Fruit fly (Drosophila melanogaster) whole organism, prepupa: Measurements from ENCODE around the gene CG7115.
A peak's percentile ranks its signal among the peaks of the same experiment; 100 is the strongest.

ENCODE experiments used
- Blimp-1 ChIP-seq: fragments of 200-800 bp; sonication (Bioruptor generic); optimal IDR thresholded peaks from 3 replicates; lab custom pipeline; 2017; ENCODE audit warnings: missing biosample characterization, missing genetic modification characterization, mild to moderate bottlenecking, moderate library complexity, missing genetic modification reagents
- CG10631 ChIP-seq: fragments of 200-800 bp; sonication (Bioruptor generic); optimal IDR thresholded peaks from 2 replicates; lab custom pipeline; 2016; ENCODE audit warnings: missing biosample characterization, missing genetic modification characterization
- CG10669 ChIP-seq: fragments of 200-800 bp; sonication (Bioruptor generic); optimal IDR thresholded peaks from 3 replicates; lab custom pipeline; 2018; ENCODE audit warnings: missing biosample characterization, mild to moderate bottlenecking, missing genetic modification characterization, moderate library complexity
- CG11294 ChIP-seq: fragments of 200-800 bp; sonication (Bioruptor generic); IDR thresholded peaks from 2 replicates; pipeline ENCODE4 v1.3.6; 2022; ENCODE audit warnings: missing biosample characterization, missing genetic modification characterization
- CG11902 ChIP-seq: fragments of 200-800 bp; sonication (Bioruptor generic); optimal IDR thresholded peaks from 3 replicates; lab custom pipeline; 2016; ENCODE audit warnings: missing biosample characterization, missing genetic modification characterization
- CG1621 ChIP-seq: fragments of 200-800 bp; sonication (Bioruptor generic); optimal IDR thresholded peaks from 3 replicates; lab custom pipeline; 2018; ENCODE audit warnings: missing biosample characterization, mild to moderate bottlenecking, missing genetic modification characterization
- CG3032 ChIP-seq: fragments of 200-800 bp; optimal IDR thresholded peaks from 2 replicates; lab custom pipeline; 2019; ENCODE audit warnings: missing biosample characterization, mild to moderate bottlenecking, missing genetic modification characterization, moderate library complexity
- CG31627 ChIP-seq: fragments of 200-800 bp; sonication (Bioruptor generic); optimal IDR thresholded peaks from 3 replicates; lab custom pipeline; 2016; ENCODE audit warnings: missing biosample characterization, missing genetic modification characterization
- CG32006 ChIP-seq: fragments of 200-800 bp; sonication (Bioruptor generic); optimal IDR thresholded peaks from 3 replicates; lab custom pipeline; 2017; ENCODE audit warnings: missing biosample characterization, mild to moderate bottlenecking, missing genetic modification characterization
- CG34406 ChIP-seq: fragments of 200-800 bp; sonication (Bioruptor generic); optimal IDR thresholded peaks from 3 replicates; lab custom pipeline; 2016; ENCODE audit warnings: missing biosample characterization, missing genetic modification characterization
- CG3919 ChIP-seq: fragments of 200-800 bp; sonication (Bioruptor generic); optimal IDR thresholded peaks from 3 replicates; lab custom pipeline; 2016; ENCODE audit warnings: missing biosample characterization, missing genetic modification characterization
- CG6163 ChIP-seq: fragments of 200-800 bp; sonication (Bioruptor generic); IDR thresholded peaks from 3 replicates; pipeline ENCODE4 v1.3.6; 2022; ENCODE audit warnings: missing biosample characterization, missing genetic modification characterization
- CG6276 ChIP-seq: fragments of 200-800 bp; sonication (Bioruptor generic); optimal IDR thresholded peaks from 2 replicates; lab custom pipeline; 2017; ENCODE audit warnings: missing biosample characterization, mild to moderate bottlenecking, missing genetic modification characterization
- CG6792 ChIP-seq: fragments of 200-800 bp; sonication (Bioruptor generic); optimal IDR thresholded peaks from 3 replicates; lab custom pipeline; 2016; ENCODE audit warnings: missing biosample characterization, missing genetic modification characterization
- CG6808 ChIP-seq: fragments of 200-800 bp; sonication (Bioruptor generic); optimal IDR thresholded peaks from 3 replicates; lab custom pipeline; 2017; ENCODE audit warnings: missing biosample characterization, missing genetic modification characterization, mild to moderate bottlenecking, moderate library complexity, missing genetic modification reagents
- CG6854 ChIP-seq: fragments of 200-800 bp; sonication (Bioruptor generic); optimal IDR thresholded peaks from 2 replicates; lab custom pipeline; 2017; ENCODE audit warnings: missing biosample characterization, mild to moderate bottlenecking, missing genetic modification characterization
- CG8119 ChIP-seq: fragments of 200-800 bp; sonication (Bioruptor generic); IDR thresholded peaks from 3 replicates; pipeline ENCODE4 v1.3.6; 2022; ENCODE audit warnings: missing biosample characterization, missing genetic modification characterization
- CG8319 ChIP-seq: fragments of 200-800 bp; sonication (Bioruptor generic); optimal IDR thresholded peaks from 3 replicates; lab custom pipeline; 2016; ENCODE audit warnings: missing biosample characterization, missing genetic modification characterization
- Eip78C ChIP-seq: fragments of 200-800 bp; sonication (Bioruptor generic); peaks from one replicate; lab custom pipeline; 2016; ENCODE audit warnings: missing biosample characterization, missing genetic modification characterization
- Eip93F ChIP-seq: fragments of 200-800 bp; sonication (Bioruptor generic); optimal IDR thresholded peaks from 2 replicates; lab custom pipeline; 2016; ENCODE audit warnings: missing biosample characterization, mild to moderate bottlenecking, missing genetic modification characterization
- Ets21C ChIP-seq: fragments of 200-800 bp; sonication (Bioruptor generic); optimal IDR thresholded peaks from 3 replicates; lab custom pipeline; 2016; ENCODE audit warnings: missing biosample characterization, missing genetic modification characterization
- Gug ChIP-seq: fragments of 200-800 bp; sonication (Bioruptor generic); IDR thresholded peaks from 2 replicates; pipeline ENCODE4 v1.3.6; 2022; ENCODE audit warnings: missing biosample characterization, missing genetic modification characterization
- Hr38 ChIP-seq: sonication (Bioruptor generic); optimal IDR thresholded peaks from 2 replicates; lab custom pipeline; 2016; ENCODE audit warnings: missing biosample characterization, missing genetic modification characterization
- Hr39 ChIP-seq: fragments of 200-800 bp; sonication (Bioruptor generic); optimal IDR thresholded peaks from 2 replicates; lab custom pipeline; 2016; ENCODE audit warnings: missing biosample characterization, missing genetic modification characterization
- Hr4 ChIP-seq: fragments of 200-800 bp; sonication (Bioruptor generic); optimal IDR thresholded peaks from 3 replicates; lab custom pipeline; 2016; ENCODE audit warnings: missing biosample characterization, missing genetic modification characterization
- Lpt ChIP-seq: fragments of 200-800 bp; sonication (Bioruptor generic); optimal IDR thresholded peaks from 3 replicates; lab custom pipeline; 2016; ENCODE audit warnings: missing biosample characterization, missing genetic modification characterization
- Smox ChIP-seq: fragments of 200-800 bp; sonication (Bioruptor generic); optimal IDR thresholded peaks from 3 replicates; lab custom pipeline; 2016; ENCODE audit warnings: missing biosample characterization, missing genetic modification characterization
- Sox102F ChIP-seq: fragments of 200-800 bp; sonication (Bioruptor generic); optimal IDR thresholded peaks from 2 replicates; lab custom pipeline; 2016; ENCODE audit warnings: missing biosample characterization, mild to moderate bottlenecking, missing genetic modification characterization
- Sox14 ChIP-seq: fragments of 200-800 bp; sonication (Bioruptor generic); optimal IDR thresholded peaks from 3 replicates; lab custom pipeline; 2016; ENCODE audit warnings: missing biosample characterization, missing genetic modification characterization
- Sox15 ChIP-seq: fragments of 200-800 bp; sonication (Bioruptor generic); optimal IDR thresholded peaks from 3 replicates; lab custom pipeline; 2016; ENCODE audit warnings: missing biosample characterization, missing genetic modification characterization
- achi ChIP-seq: fragments of 200-800 bp; sonication (Bioruptor generic); optimal IDR thresholded peaks from 3 replicates; lab custom pipeline; 2016; ENCODE audit warnings: missing biosample characterization, missing genetic modification characterization
- cyc ChIP-seq: fragments of 200-800 bp; sonication (Bioruptor generic); optimal IDR thresholded peaks from 3 replicates; lab custom pipeline; 2016; ENCODE audit warnings: missing biosample characterization, missing genetic modification characterization
- dsx ChIP-seq: fragments of 200-800 bp; optimal IDR thresholded peaks from 3 replicates; lab custom pipeline; 2019; ENCODE audit warnings: missing biosample characterization, mild to moderate bottlenecking, missing genetic modification characterization, moderate library complexity; ENCODE audit not compliant: poor library complexity, severe bottlenecking
- esn ChIP-seq: fragments of 200-800 bp; sonication (Bioruptor generic); optimal IDR thresholded peaks from 2 replicates; lab custom pipeline; 2016; ENCODE audit warnings: missing biosample characterization, mild to moderate bottlenecking, missing genetic modification characterization, moderate library complexity
- fd85E ChIP-seq: fragments of 200-800 bp; sonication (Bioruptor generic); optimal IDR thresholded peaks from 3 replicates; lab custom pipeline; 2016; ENCODE audit warnings: missing biosample characterization, missing genetic modification characterization
- fkh ChIP-seq: fragments of 200-800 bp; sonication (Bioruptor generic); optimal IDR thresholded peaks from 3 replicates; lab custom pipeline; 2017; ENCODE audit warnings: missing biosample characterization, mild to moderate bottlenecking, missing genetic modification characterization, moderate library complexity
- lz ChIP-seq: fragments of 200-800 bp; sonication (Bioruptor generic); optimal IDR thresholded peaks from 3 replicates; lab custom pipeline; 2016; ENCODE audit warnings: missing biosample characterization, missing genetic modification characterization
- net ChIP-seq: fragments of 200-800 bp; sonication (Bioruptor generic); optimal IDR thresholded peaks from 3 replicates; lab custom pipeline; 2016; ENCODE audit warnings: missing biosample characterization, missing genetic modification characterization
- salr ChIP-seq, 2 experiments: fragments of 200-800 bp; sonication (Bioruptor generic); optimal IDR thresholded peaks; 3 replicates each; lab custom pipeline; 2016 to 2018; ENCODE audit warnings: missing biosample characterization in 2 of 2, missing genetic modification characterization in 2 of 2, mild to moderate bottlenecking in 1 of 2
- spab ChIP-seq: fragments of 200-800 bp; sonication (Bioruptor generic); optimal IDR thresholded peaks from 2 replicates; lab custom pipeline; 2017; ENCODE audit warnings: missing biosample characterization, mild to moderate bottlenecking, missing genetic modification characterization, missing genetic modification reagents
- svp ChIP-seq: fragments of 200-800 bp; sonication (Bioruptor generic); peaks from one replicate; lab custom pipeline; 2016; ENCODE audit warnings: missing biosample characterization, missing genetic modification characterization
- topi ChIP-seq: fragments of 200-800 bp; sonication (Bioruptor generic); optimal IDR thresholded peaks from 3 replicates; lab custom pipeline; 2016; ENCODE audit warnings: missing biosample characterization, missing genetic modification characterization
- vri ChIP-seq: fragments of 200-800 bp; sonication (Bioruptor generic); optimal IDR thresholded peaks from 3 replicates; lab custom pipeline; 2016; ENCODE audit warnings: missing biosample characterization, mild to moderate bottlenecking, missing genetic modification characterization

Gene CG7115

DNA sequence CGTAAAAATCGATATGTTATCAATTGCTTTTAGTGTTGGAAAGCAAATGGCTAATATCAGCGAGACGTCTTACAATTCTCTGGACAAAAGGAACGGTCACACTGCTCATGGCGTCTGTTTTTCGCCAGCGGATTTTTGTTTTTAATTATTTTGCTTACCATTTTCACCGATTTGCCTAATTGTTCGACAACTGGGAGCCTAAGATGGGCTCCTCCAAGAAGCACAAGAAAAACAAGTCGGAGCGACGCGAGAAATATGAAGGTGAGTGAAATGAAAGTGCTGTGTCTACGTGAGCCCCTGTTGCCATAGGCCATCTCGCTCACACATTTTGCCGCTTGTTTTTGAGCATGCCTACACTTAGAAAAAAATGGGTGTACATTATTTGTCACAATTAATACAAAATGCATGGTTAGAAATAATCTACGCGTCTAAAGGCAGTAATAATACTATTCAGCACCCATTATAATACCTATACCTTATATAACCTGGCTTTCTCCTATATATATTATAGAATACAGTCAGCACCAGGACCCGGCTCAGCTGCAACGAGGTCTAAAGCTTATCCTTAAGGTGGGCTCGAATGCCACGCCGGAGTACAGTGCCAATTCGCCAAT is 38.1 kb upstream of the CG7115 start, which contains the start of gene Brd7-9 (continued):
- peak; percentile 19 for TF ChIP-seq Eip93F (GFP tag; lab: Kevin White, UChicago)
- peak; percentile 31 for TF ChIP-seq Ets21C
- peak; percentile 67 for TF ChIP-seq CG34406 (GFP tag; lab: Kevin White, UChicago)
- TF ChIP-seq Lpt (GFP tag; lab: Kevin White, UChicago), result peak; percentile 50
- TF ChIP-seq CG3032, result peak; percentile 62
- no peak for TF ChIP-seq CG6808 (GFP tag; lab: Kevin White, UChicago)
- no peak for TF ChIP-seq vri (GFP tag; lab: Kevin White, UChicago)
- peak; percentile 94 for TF ChIP-seq Eip78C (GFP tag; lab: Kevin White, UChicago)
- peak; percentile 91 for TF ChIP-seq CG8119
- TF ChIP-seq Sox102F (GFP tag; lab: Kevin White, UChicago), result peak; percentile 81
- peak; percentile 28 for TF ChIP-seq Sox15 (GFP tag; lab: Kevin White, UChicago)
- no peak for TF ChIP-seq Hr38
- peak; percentile 58 for TF ChIP-seq Hr39 (GFP tag; lab: Kevin White, UChicago)
- TF ChIP-seq cyc (GFP tag; lab: Kevin White, UChicago), result peak; percentile 70
- TF ChIP-seq achi (GFP tag; lab: Kevin White, UChicago), result peak; percentile 75
- no peak for TF ChIP-seq fkh (GFP tag; lab: Kevin White, UChicago)

DNA sequence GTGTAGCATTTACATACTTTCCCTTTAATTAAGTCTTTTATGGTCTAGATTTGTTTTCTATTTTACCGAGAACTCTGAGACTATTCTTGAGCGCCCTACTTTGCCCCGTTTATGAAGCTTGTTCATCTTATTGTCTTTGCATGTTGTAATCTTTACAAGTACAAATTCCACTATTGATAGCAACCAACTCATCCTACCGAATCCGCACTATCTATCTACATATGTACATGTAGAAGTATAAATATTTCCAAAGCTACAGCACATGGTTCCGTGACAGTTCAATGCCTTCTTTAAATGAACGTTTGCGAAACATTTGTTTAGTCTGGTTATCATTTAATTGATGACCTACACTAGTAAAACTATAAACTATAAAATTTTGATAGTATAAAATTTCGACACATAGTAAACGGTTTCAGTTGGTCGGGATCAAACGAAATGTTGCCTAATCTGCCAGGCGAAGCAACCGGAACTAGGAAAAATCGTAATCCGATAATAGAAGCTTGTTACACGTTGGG is 31.9 kb upstream of the CG7115 start:
- no peak for TF ChIP-seq CG31627 (GFP tag; lab: Kevin White, UChicago)
- peak; percentile 18 for TF ChIP-seq CG6808 (GFP tag; lab: Kevin White, UChicago)
- no peak for TF ChIP-seq CG3032
- no peak for TF ChIP-seq Sox15 (GFP tag; lab: Kevin White, UChicago)
- TF ChIP-seq svp (GFP tag; lab: Kevin White, UChicago), result peak; percentile 19
- peak; percentile 57 for TF ChIP-seq CG6276 (GFP tag; lab: Kevin White, UChicago)
- peak; percentile 5 for TF ChIP-seq fkh (GFP tag; lab: Kevin White, UChicago)
- TF ChIP-seq, all 60 proteins: peak for 4

DNA sequence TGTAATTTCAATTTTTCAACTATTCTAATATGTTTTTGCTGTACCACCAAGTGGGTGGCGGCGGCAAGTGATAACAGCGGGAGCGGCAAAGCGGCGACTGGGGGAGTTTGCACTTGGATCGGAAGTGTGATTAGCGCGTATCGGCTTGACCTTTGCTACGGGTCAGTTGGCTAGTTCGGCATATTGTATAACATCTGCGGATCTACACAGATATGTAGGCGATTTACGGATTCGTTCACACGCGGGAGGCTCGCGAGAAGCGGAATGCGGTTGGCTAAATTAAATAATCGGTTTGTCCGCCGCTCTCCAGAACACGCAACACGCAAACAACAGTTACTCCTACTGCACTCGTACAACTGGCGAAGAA is 30.9 kb upstream of the CG7115 start:
- TF ChIP-seq CG6792 (GFP tag; lab: Kevin White, UChicago) (no peak), Blimp-1 (GFP tag; lab: Kevin White, UChicago) (no peak), Hr4 (GFP tag; lab: Kevin White, UChicago) (no peak), net (no peak), Gug (no peak), CG1621 (no peak), Ets21C (no peak), CG3032 (no peak), CG11294 (GFP tag; lab: Robert Waterston, UW) (no peak), salr (GFP tag; optimal IDR thresholded peaks at IDR 0.05; lab: Kevin White, UChicago) (no peak), topi (GFP tag; lab: Kevin White, UChicago) (no peak), CG3919 (no peak)

DNA sequence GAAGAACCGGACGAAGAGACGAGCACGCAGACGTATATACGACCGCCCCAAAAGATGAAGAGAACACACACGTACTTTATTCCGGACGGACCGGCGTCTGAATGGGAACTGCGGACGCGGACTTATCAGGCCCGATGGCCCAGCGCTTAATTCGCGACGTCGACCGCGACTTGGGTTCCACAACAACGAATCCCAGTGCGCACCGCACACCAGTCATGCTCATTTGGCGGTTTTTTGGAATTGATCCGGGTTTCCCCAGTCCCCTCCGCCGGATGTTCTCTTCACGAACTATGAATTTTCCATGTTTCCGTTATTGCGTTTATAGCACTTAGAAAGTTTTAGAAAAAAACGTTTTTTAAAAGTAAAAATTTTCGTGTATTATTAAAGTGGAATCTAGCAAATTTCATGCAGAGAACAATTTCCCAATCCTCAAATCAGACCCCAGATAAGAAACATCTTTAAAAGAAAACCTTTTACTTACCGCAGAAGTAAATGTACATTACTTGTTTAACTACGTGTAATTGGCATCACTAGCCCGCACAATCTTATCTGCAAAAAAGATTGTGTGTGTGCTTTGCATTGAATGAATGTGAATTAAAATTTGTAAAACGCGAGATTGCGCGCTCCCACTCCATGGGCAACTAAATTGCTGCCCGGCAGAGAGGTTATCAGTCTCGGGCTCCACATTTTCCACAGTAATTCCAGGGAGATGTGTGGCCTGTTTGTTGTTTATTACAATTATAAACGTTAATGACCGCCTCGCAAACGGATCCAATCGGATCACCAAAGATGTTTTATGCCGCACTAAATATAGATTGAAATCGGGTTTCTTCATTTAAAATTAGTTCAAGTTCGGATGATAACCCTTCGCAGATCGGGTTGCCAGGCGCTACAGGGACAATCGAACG is 30.2 kb upstream of the CG7115 start, which contains the start of gene CG7149:
Gene CG7149 (minus strand): TSS at position 110 of the 908 bp plus-strand sequence.
- no peak for TF ChIP-seq CG3919
- TF ChIP-seq esn (GFP tag; lab: Kevin White, UChicago), result peak; percentile 60
- peak; percentile 8 for TF ChIP-seq CG10631
- no peak for TF ChIP-seq Smox (GFP tag; lab: Kevin White, UChicago)
- peak; percentile 53 for TF ChIP-seq net
- TF ChIP-seq fd85E (GFP tag; lab: Kevin White, UChicago), result no peak
- no peak for TF ChIP-seq Sox14 (GFP tag; lab: Kevin White, UChicago)
- TF ChIP-seq CG3032, result no peak
- TF ChIP-seq CG11902 (GFP tag; lab: Kevin White, UChicago), result no peak
- TF ChIP-seq CG8319 (GFP tag; lab: Kevin White, UChicago), result no peak
- TF ChIP-seq CG6854 (GFP tag; lab: Kevin White, UChicago), result peak; percentile 28
- TF ChIP-seq spab (GFP tag; lab: Kevin White, UChicago), result no peak
- no peak for TF ChIP-seq cyc (GFP tag; lab: Kevin White, UChicago)
- no peak for TF ChIP-seq Hr38
- TF ChIP-seq lz, result peak; percentile 40
- peak; percentile 41 for TF ChIP-seq CG1621
- no peak for TF ChIP-seq dsx (GFP tag; lab: Kevin White, UChicago)
- TF ChIP-seq CG32006 (GFP tag; lab: Kevin White, UChicago), result no peak
- TF ChIP-seq CG10669, result peak; percentile 16
- TF ChIP-seq Hr39 (GFP tag; lab: Kevin White, UChicago), result peak; percentile 20
- TF ChIP-seq CG6163, result no peak; the same call in 2 of the 3 replicates
